Fruit fly (Drosophila melanogaster): ENCODE results near the gene RpS21.

RpS21 gene

DNA sequence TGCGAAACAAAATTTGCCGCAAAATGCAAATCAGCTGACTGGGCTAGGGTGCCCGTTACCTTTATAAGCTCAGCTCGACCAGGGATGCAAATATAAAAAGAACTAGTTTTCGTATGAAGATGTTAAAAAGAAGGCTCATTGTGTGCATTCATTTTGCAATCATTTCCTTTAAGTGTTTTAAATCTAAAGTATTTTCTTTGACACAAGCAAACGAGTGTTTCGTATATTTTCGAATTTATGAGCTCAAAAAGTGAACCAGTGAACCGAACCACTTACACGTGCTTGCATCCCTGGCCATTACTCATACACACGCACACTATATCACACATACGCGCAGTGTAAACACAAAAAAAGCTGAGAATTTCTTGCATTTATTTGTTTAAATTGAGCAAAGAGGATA lies 22.3 kb downstream of the RpS21 start, which contains the start of the genes Prx6a and Sbat (continued):
- TF ChIP-seq ewg (GFP tag; optimal IDR thresholded peaks at IDR 0.05) (peak; percentile 39), rib (GFP tag; IDR thresholded peaks at IDR 0.05) (no peak), HLH54F (GFP tag; optimal IDR thresholded peaks at IDR 0.05) (peak; percentile 73), CG1024 (GFP tag; IDR thresholded peaks at IDR 0.05) (0 out of 2 replicates have a peak, but pooled peaks have one; percentile 19), CG18599 (GFP tag; optimal IDR thresholded peaks at IDR 0.05) (peak; percentile 81), CG2199 (GFP tag; IDR thresholded peaks at IDR 0.05) (no peak), Sox102F (GFP tag; optimal IDR thresholded peaks at IDR 0.05) (peak; percentile 53), CG12236 (GFP tag; optimal IDR thresholded peaks at IDR 0.05) (peak; percentile 18), bigmax (GFP tag; optimal IDR thresholded peaks at IDR 0.05) (no peak), HHEX (GFP tag; optimal IDR thresholded peaks at IDR 0.05) (peak; percentile 67), CG2712 (tag; optimal IDR thresholded peaks at IDR 0.05) (peak; percentile 84), slp2 (GFP tag; optimal IDR thresholded peaks at IDR 0.05) (peak; percentile 57), CG3847 (GFP tag; IDR thresholded peaks at IDR 0.05) (peak; percentile 71), CG1647 (GFP tag; optimal IDR thresholded peaks at IDR 0.05) (no peak), Camta (GFP tag; optimal IDR thresholded peaks at IDR 0.05) (peak; percentile 66), CG2120 (GFP tag; optimal IDR thresholded peaks at IDR 0.05) (peak; percentile 84), sim (GFP tag; IDR thresholded peaks at IDR 0.05) (no peak), Antp (GFP tag; optimal IDR thresholded peaks at IDR 0.05) (peak; percentile 73), eyg (GFP tag; optimal IDR thresholded peaks at IDR 0.05) (no peak), Sin3A (optimal IDR thresholded peaks at IDR 0.05) (peak; percentile 92), CG6654 (GFP tag; optimal IDR thresholded peaks at IDR 0.05) (no peak), CG12219 (GFP tag; optimal IDR thresholded peaks at IDR 0.05) (peak; percentile 45), al (GFP tag; IDR thresholded peaks at IDR 0.05) (peak; percentile 61), tx (GFP tag; optimal IDR thresholded peaks at IDR 0.05) (peak; percentile 67), Bteb2 (GFP tag; optimal IDR thresholded peaks at IDR 0.05) (peak; percentile 47), Nf-YB (GFP tag; optimal IDR thresholded peaks at IDR 0.05) (peak; percentile 30), Ada2b (GFP tag; IDR thresholded peaks at IDR 0.05) (peak; percentile 62; the same call in 1 of the 2 replicates), row (GFP tag; IDR thresholded peaks at IDR 0.05) (peak; percentile 97), CG13775 (GFP tag; optimal IDR thresholded peaks at IDR 0.05) (peak; percentile 69), Scr (GFP tag; IDR thresholded peaks at IDR 0.05; ENCODE audit: partially characterized antibody) (peak; percentile 32; the same call in 1 of the 2 replicates), CG6175 (GFP tag; IDR thresholded peaks at IDR 0.05) (no peak), repo (GFP tag; optimal IDR thresholded peaks at IDR 0.05) (peak; percentile 27), pum (GFP tag; optimal IDR thresholded peaks at IDR 0.05) (peak; percentile 77), stwl (tag; optimal IDR thresholded peaks at IDR 0.05) (peak; percentile 66), Kr (GFP tag; optimal IDR thresholded peaks at IDR 0.05) (no peak), p53 (GFP tag; optimal IDR thresholded peaks at IDR 0.05) (peak; percentile 52), Atf6 (GFP tag; IDR thresholded peaks at IDR 0.05) (peak; percentile 74), h (optimal IDR thresholded peaks at IDR 0.05) (no peak), CoRest (tag; optimal IDR thresholded peaks at IDR 0.05) (peak; percentile 86), cato (GFP tag; optimal IDR thresholded peaks at IDR 0.05; ENCODE audit: borderline replicate concordance) (no peak), CG3838 (GFP tag; optimal IDR thresholded peaks at IDR 0.05) (peak; percentile 4), ttk (GFP tag; IDR thresholded peaks at IDR 0.05) (0 out of 2 replicates have a peak, but pooled peaks have one; percentile 8), CG14014 (GFP tag; IDR thresholded peaks at IDR 0.05) (peak; percentile 69), inv (GFP tag; IDR thresholded peaks at IDR 0.05; ENCODE audit: partially characterized antibody) (peak; percentile 27; the same call in 1 of the 2 replicates), CG15269 (tag; optimal IDR thresholded peaks at IDR 0.05) (peak; percentile 69), HmgZ (tag; optimal IDR thresholded peaks at IDR 0.05) (peak; percentile 92), jumu (GFP tag; optimal IDR thresholded peaks at IDR 0.05) (peak; percentile 74), twi (tag; optimal IDR thresholded peaks at IDR 0.05) (peak; percentile 68), CG17802 (tag; optimal IDR thresholded peaks at IDR 0.05) (peak; percentile 5), unc-4 (GFP tag; IDR thresholded peaks at IDR 0.05; ENCODE audit: partially characterized antibody) (peak; percentile 52), gcm2 (GFP tag; optimal IDR thresholded peaks at IDR 0.05) (peak; percentile 58), CG18476 (GFP tag; optimal IDR thresholded peaks at IDR 0.05) (no peak)

All from whole organism, embryonic.